Fruit fly (Drosophila melanogaster) Kc167 (cell line): ENCODE measurements around the gene Teh4.

Source experiments
- Myc ChIP-seq: fragments of >200 bp; optimal IDR thresholded peaks from 2 replicates; lab custom pipeline; 2017; ENCODE audit warnings: missing external identifiers
- Sin3A ChIP-seq: fragments of >200 bp; optimal IDR thresholded peaks from 2 replicates; lab custom pipeline; 2018; ENCODE audit warnings: missing external identifiers
- h ChIP-seq: fragments of >200 bp; optimal IDR thresholded peaks from 3 replicates; lab custom pipeline; 2018; ENCODE audit warnings: missing external identifiers
- insv ChIP-seq: fragments of >200 bp; optimal IDR thresholded peaks from 3 replicates; lab custom pipeline; 2018; ENCODE audit warnings: missing external identifiers
- psq ChIP-seq: fragments of >200 bp; optimal IDR thresholded peaks from 2 replicates; lab custom pipeline; 2017; ENCODE audit warnings: missing external identifiers
- ttk ChIP-seq: sonication (Bioruptor generic); optimal IDR thresholded peaks from 2 replicates; lab custom pipeline; 2017; ENCODE audit warnings: missing external identifiers

Gene Teh4

DNA sequence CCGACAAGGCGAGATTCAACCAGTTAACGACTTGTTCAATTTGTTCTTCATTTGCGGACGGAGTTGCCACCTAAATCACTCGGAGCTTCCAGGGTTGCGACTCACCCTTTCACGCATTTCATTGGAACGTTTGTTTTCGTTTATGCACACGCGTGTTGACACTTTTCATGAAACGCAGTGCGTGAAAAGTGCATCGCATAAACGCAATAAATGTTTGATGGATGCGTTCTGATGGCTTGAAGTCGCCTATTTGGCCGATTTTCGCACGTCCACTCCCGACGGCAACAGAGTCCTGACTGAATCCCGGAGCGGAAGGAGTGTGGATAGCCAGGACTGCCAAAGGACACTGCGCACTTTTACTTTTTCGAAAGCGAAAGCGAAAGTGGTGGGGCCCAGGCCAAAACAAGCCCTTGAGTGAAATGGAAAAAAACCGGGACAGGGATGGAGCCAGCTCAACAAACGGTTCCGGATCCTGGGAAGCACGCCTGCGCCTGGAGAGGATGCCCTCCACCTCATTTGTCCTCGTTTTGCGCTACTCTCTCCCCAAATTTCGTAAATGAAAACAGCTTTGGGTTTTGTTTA is at the start of gene Teh4:
TSS of gene Teh4 (minus strand) at position 290 of the 582 bp plus-strand sequence.
- no peak for TF ChIP-seq insv (lab: Kevin White, UChicago)
- no peak for TF ChIP-seq h (lab: Kevin White, UChicago)
- TF ChIP-seq Myc (lab: Kevin White, UChicago) = no peak
- no peak for TF ChIP-seq Sin3A (lab: Kevin White, UChicago)
- no peak for TF ChIP-seq psq (lab: Kevin White, UChicago)
- TF ChIP-seq ttk (lab: Kevin White, UChicago) = no peak

DNA sequence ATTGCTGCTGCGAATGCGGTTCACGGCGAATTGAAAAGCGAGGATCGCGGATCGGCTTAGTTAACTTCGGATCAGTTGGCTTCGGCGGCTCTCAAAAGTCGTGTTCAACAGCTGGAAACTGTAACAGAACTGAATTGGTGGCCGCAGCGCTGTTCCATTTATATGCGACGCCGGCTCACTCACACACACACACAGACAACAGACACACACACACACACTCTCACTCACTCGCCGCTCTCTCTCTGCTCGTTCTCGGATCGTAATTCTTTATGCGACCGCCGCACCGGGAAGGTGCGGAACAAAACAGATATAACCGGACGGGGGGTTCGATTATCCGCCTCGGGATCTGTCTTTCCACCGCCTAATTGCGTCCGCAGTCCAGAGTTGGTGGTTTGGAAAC is 49.1 kb upstream of the Teh4 start, which contains the start of gene CG46460:
TSS of gene CG46460 (minus strand) at position 139 of the 400 bp plus-strand sequence.
- TF ChIP-seq Myc (lab: Kevin White, UChicago) = no peak
- no peak for TF ChIP-seq h (lab: Kevin White, UChicago)
- TF ChIP-seq insv (lab: Kevin White, UChicago) = no peak
- no peak for TF ChIP-seq psq (lab: Kevin White, UChicago)

DNA sequence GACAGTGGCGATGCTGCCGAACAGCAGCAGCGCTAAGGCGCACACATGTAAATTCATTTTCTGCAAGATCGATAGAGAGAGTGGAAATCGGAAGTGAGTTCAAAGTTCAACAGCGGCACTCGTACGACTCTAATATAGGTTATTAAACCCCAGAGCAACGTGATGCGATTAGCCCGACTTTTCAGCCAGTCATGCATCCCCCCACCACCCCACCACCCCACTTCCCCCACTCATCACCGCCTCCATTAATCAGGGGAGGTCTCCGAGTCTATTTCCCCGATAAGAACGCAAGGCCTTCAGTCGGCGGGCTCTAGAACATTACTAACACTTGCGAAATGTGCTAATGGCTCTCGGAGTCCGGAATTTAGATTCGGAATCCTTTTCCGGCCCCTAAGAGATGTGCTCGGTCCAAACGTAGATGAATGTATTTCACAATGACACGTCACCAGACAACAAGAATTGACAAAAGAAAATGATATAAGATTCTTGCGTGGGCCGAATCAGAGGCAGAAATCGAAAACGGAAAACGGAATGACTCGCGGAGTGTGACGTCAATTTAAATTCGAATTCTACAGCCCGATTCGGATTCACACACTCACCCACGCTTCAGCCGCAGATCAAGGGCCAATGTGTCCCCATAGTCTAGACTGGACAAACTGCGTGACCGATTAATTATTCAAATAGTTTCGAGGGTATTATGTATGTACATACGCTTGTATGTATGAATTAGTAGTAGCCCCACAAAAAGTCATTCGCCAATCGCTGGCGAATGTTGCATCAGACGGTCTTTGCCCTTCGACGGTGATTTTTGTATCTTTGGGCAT is 47.8 kb upstream of the Teh4 start:
- TF ChIP-seq ttk (lab: Kevin White, UChicago) (no peak), h (lab: Kevin White, UChicago) (no peak), insv (lab: Kevin White, UChicago) (no peak), psq (lab: Kevin White, UChicago) (no peak), Sin3A (lab: Kevin White, UChicago) (no peak), Myc (lab: Kevin White, UChicago) (no peak)

DNA sequence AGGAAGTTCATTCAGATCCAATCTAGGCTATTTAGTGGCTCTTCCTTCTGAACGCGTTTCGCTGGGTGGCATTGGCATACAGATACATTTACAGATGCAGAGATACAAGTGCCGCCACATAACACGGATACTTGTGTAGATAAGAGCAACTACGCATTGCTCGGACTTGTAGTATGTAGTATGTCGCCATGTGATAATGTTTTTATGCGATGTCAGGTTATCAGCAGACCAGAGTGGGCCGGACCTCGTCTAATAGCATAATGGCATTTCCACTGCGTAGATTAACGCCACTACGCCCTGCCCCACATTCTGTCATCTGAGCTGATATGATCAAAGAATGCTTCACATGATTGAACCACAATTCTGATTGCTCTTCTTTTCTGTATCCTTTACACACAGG is 43.7 kb upstream of the Teh4 start:
- TF ChIP-seq h (lab: Kevin White, UChicago) = no peak
- TF ChIP-seq Sin3A (lab: Kevin White, UChicago) = no peak
- no peak for TF ChIP-seq psq (lab: Kevin White, UChicago)
- no peak for TF ChIP-seq Myc (lab: Kevin White, UChicago)
- TF ChIP-seq ttk (lab: Kevin White, UChicago) = no peak

DNA sequence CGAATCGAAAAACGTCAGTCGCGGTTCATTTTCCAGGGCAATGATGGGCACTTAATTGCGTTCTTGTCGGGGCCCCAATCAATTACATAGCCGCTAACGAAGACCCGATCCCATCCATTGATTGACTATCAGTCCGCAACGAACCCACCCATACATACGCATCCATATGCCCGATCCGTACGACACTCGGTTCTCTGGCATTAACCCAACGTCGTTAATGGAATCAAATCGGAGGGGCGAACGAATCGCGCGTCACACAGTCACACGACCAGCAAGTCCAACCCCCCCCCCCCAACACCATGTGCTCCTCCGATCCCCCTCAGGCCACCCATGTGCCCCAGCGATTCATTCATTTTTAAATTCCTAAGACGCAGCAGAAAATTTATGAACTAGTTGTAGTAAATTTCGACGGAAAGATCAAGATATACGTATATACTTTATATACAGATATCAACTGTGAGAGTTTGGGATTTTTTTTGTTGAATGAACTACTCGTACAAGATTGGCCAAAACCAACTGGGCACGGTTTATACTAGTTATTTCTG is 43.2 kb upstream of the Teh4 start:
- no peak for TF ChIP-seq insv (lab: Kevin White, UChicago)
- no peak for TF ChIP-seq h (lab: Kevin White, UChicago)
- no peak for TF ChIP-seq psq (lab: Kevin White, UChicago)
- no peak for TF ChIP-seq Sin3A (lab: Kevin White, UChicago)
- no peak for TF ChIP-seq Myc (lab: Kevin White, UChicago)
- no peak for TF ChIP-seq ttk (lab: Kevin White, UChicago)

DNA sequence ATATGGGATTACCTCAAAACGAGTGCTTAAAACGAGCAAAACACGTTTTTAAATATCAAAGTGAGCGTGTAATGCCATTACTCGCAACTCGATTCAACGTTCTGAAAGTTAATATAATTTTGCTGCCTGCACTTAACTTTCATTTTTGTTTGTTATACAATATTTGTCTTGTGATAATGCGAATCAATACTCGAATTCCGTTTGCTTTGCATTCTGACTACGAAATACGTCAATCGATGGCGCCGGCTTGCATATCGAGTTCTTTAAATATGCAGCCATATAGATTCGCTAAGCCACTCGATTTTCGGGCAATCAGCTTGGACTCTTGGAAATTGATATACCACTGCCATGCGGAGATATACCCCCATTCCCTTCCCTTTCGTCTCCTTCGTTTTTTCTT is 42.6 kb upstream of the Teh4 start:
- no peak for TF ChIP-seq ttk (lab: Kevin White, UChicago)
- no peak for TF ChIP-seq insv (lab: Kevin White, UChicago)
- no peak for TF ChIP-seq Sin3A (lab: Kevin White, UChicago)

DNA sequence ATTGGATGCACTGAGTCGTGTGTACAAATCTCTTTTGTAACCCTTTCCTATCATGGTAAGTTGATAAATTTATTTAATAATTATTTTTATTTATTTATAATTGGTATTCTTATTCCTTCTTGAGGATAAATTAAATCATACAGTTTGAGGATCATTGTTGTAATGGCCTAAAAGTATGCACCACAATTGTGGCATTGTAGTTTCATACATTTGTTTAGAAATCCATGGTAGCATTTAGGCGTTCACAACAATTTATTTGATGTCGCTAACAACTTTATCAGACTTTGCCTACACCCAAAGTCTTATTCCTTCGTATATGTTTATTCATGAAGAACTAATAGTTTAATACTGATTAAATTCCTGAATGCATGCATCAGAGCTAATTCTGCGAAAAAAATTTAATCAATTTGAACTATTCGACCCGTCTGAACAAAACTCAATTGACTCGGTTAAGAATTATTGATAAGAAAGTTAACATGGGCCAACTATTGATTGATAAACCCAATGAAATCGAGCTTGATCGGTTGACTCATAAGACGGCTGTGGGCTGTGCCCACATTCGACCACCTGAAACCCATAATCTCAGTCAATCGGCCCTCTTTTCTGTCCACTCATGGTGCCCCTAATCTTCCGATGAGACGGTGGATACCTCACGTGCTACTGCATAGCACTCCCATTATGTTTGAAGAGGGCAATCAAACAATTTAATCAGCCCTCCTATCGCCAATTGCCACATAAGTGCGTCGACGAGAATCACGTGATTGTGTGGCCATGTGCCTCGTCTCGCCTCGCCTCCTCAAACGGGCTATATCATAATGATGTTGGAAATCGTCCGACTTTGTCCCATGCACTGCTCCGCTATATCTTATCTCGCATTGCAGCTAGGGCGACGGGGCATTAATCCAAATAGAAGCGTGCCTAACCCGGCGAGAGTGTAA is 41.5 kb upstream of the Teh4 start:
- TF ChIP-seq ttk (lab: Kevin White, UChicago) (no peak), insv (lab: Kevin White, UChicago) (no peak), psq (lab: Kevin White, UChicago) (no peak), h (lab: Kevin White, UChicago) (no peak), Sin3A (lab: Kevin White, UChicago) (no peak), Myc (lab: Kevin White, UChicago) (no peak)

DNA sequence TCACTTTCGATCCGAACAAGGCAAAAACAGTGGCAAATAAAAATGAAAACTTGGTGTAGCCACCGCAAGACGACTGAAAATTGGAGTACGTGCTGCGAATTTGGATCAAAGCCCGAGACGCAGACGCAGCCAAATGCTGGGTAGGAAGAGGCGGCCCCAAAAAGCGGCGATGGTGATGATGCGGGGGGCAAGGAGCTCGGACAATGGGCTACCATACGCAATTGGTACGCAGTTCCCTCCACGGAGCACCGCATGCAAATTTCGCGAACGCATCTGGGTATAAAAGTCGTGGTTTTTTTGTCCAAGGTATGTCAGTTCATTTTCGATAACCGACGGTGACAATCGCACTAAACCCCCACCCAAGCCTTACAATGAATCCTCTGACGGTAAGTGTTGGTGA is 37.0 kb upstream of the Teh4 start, which contains the start of gene Cpr64Ad:
TSS of gene Cpr64Ad (plus strand) at position 301 of the 400 bp plus-strand sequence.
- no peak for TF ChIP-seq insv (lab: Kevin White, UChicago)
- TF ChIP-seq Sin3A (lab: Kevin White, UChicago) = no peak
- TF ChIP-seq Myc (lab: Kevin White, UChicago) = no peak
- TF ChIP-seq psq (lab: Kevin White, UChicago) = no peak
- no peak for TF ChIP-seq h (lab: Kevin White, UChicago)
- TF ChIP-seq ttk (lab: Kevin White, UChicago) = no peak

DNA sequence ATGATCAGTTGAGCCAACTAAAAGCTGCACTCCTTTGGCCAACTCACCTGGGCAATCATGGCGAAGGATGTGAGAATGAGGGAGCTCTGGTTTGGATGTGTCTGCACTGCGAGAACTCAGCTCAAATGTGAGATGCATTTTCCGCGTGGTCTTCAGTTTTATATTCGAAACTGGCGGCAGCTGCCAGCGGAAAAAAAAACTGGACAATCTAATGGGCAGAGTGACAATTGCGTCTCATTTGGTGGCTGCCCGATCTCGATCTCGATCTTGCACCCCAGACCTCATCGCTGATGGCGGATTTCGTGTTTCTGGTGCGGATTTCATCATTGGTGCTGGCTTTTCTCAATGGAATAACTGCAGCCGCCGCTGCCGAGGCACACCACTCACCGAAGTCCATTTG is 34.7 kb upstream of the Teh4 start, which contains the start of gene Cpr64Ac:
TSS of gene Cpr64Ac (minus strand) at position 101 of the 400 bp plus-strand sequence.
- TF ChIP-seq Sin3A (lab: Kevin White, UChicago) = no peak
- TF ChIP-seq h (lab: Kevin White, UChicago) = no peak
- no peak for TF ChIP-seq insv (lab: Kevin White, UChicago)
- TF ChIP-seq ttk (lab: Kevin White, UChicago) = no peak
- TF ChIP-seq psq (lab: Kevin White, UChicago) = no peak
- TF ChIP-seq Myc (lab: Kevin White, UChicago) = no peak

DNA sequence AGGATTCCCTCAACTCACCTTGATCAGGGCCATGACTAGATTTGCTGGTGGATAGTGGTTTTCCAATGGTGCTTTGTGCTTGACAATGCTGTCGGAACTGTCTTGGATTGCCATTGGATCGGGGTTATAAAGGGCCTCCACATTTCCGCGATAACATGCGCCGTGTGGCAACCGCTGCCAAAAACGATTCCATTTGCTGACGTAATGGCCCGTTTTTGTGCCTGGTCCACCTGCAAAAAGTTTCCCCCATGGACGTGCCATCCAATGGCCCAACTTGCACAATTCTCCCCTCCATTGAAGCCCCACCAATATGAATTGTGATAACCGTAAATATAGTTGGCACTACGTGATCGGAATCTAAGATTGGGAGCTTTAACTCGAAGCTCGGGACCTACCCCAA is 33.4 kb upstream of the Teh4 start, which contains the start of gene Cpr64Ab:
TSS of gene Cpr64Ab (minus strand) at position 101 of the 400 bp plus-strand sequence.
- TF ChIP-seq h (lab: Kevin White, UChicago) = no peak
- no peak for TF ChIP-seq insv (lab: Kevin White, UChicago)
- TF ChIP-seq psq (lab: Kevin White, UChicago) = no peak
